Fruit fly (Drosophila melanogaster) whole organism, wandering third instar larva: ENCODE results near the gene roq.

Source experiments
- Abd-B ChIP-seq: fragments of >200 bp; optimal IDR thresholded peaks from 2 replicates; lab custom pipeline; 2017; ENCODE audit warnings: missing biosample characterization, missing genetic modification characterization
- CG32264 ChIP-seq: fragments of 200-800 bp; sonication (Bioruptor generic); optimal IDR thresholded peaks from 2 replicates; lab custom pipeline; 2016; ENCODE audit warnings: missing biosample characterization, missing genetic modification characterization
- CG9705 ChIP-seq: fragments of 200-800 bp; sonication (Bioruptor generic); optimal IDR thresholded peaks from 2 replicates; lab custom pipeline; 2018; ENCODE audit warnings: missing biosample characterization, mild to moderate bottlenecking, missing genetic modification characterization
- CrebA ChIP-seq: fragments of 200-800 bp; sonication (Bioruptor generic); optimal IDR thresholded peaks from 2 replicates; lab custom pipeline; 2016; ENCODE audit warnings: missing biosample characterization, mild to moderate bottlenecking, missing genetic modification characterization, borderline replicate concordance
- Dif ChIP-seq: fragments of 200-275, 200-300 bp; sonication (Bioruptor generic); optimal IDR thresholded peaks from 2 replicates; lab custom pipeline; 2018; ENCODE audit warnings: missing biosample characterization, missing genetic modification characterization; ENCODE audit not compliant: partially characterized antibody
- GATAd ChIP-seq: sonication (Bioruptor generic); optimal IDR thresholded peaks from 2 replicates; lab custom pipeline; 2016; ENCODE audit warnings: missing biosample characterization, missing genetic modification characterization
- HLH106 ChIP-seq: fragments of 200-800 bp; optimal IDR thresholded peaks from 3 replicates; lab custom pipeline; 2019; ENCODE audit warnings: missing biosample characterization, mild to moderate bottlenecking, missing genetic modification characterization, moderate library complexity
- Hr78 ChIP-seq: fragments of >200 bp; optimal IDR thresholded peaks from 2 replicates; lab custom pipeline; 2017; ENCODE audit warnings: missing biosample characterization, missing genetic modification characterization
- Jra ChIP-seq: sonication (Bioruptor generic); optimal IDR thresholded peaks from 2 replicates; lab custom pipeline; 2016; ENCODE audit warnings: missing biosample characterization, missing genetic modification characterization
- Mio ChIP-seq: sonication (Bioruptor generic); optimal IDR thresholded peaks from 2 replicates; lab custom pipeline; 2016; ENCODE audit warnings: missing biosample characterization, missing genetic modification characterization
- N ChIP-seq: fragments of >200 bp; optimal IDR thresholded peaks from 2 replicates; lab custom pipeline; 2018; ENCODE audit warnings: missing biosample characterization, missing external identifiers, missing genetic modification characterization
- OdsH ChIP-seq: fragments of 200-800 bp; sonication (Bioruptor generic); optimal IDR thresholded peaks from 2 replicates; lab custom pipeline; 2016; ENCODE audit warnings: missing biosample characterization, mild to moderate bottlenecking, missing genetic modification characterization
- Rel ChIP-seq, 2 experiments: fragments of 200-800 bp; sonication (Bioruptor generic) in 1 of 2; optimal IDR thresholded peaks; 2 replicates in 1 of 2; 3 replicates in 1 of 2; lab custom pipeline; 2016 to 2019; ENCODE audit warnings: mild to moderate bottlenecking in 2 of 2, missing biosample characterization in 2 of 2, missing genetic modification characterization in 2 of 2, moderate library complexity in 1 of 2
- Sp1 ChIP-seq: fragments of 200-800 bp; sonication (Bioruptor generic); optimal IDR thresholded peaks from 3 replicates; lab custom pipeline; 2019; ENCODE audit warnings: missing biosample characterization, mild to moderate bottlenecking, missing genetic modification characterization, moderate library complexity
- br ChIP-seq: fragments of 200-800 bp; sonication (Bioruptor generic); optimal IDR thresholded peaks from 2 replicates; lab custom pipeline; 2016; ENCODE audit warnings: missing biosample characterization, missing genetic modification characterization
- brk ChIP-seq: fragments of 200-800 bp; sonication (Bioruptor generic); optimal IDR thresholded peaks from 2 replicates; lab custom pipeline; 2016; ENCODE audit warnings: missing biosample characterization, mild to moderate bottlenecking, missing genetic modification characterization
- dl ChIP-seq, 2 experiments: fragments of 175-275, 200-275 bp in 1 of 2; fragments of 200-275 bp in 1 of 2; sonication (Bioruptor generic); optimal IDR thresholded peaks; lab custom pipeline; 2018; ENCODE audit warnings: mild to moderate bottlenecking in 2 of 2, missing biosample characterization in 2 of 2, missing genetic modification characterization in 2 of 2, moderate library complexity in 2 of 2; ENCODE audit not compliant: partially characterized antibody in 2 of 2, insufficient read depth in 1 of 2
- dmrt93B ChIP-seq: fragments of 200-800 bp; sonication (Bioruptor generic); optimal IDR thresholded peaks from 2 replicates; lab custom pipeline; 2018; ENCODE audit warnings: missing biosample characterization, mild to moderate bottlenecking, missing genetic modification characterization
- dsf ChIP-seq: sonication (Bioruptor generic); optimal IDR thresholded peaks from 2 replicates; lab custom pipeline; 2016; ENCODE audit warnings: missing biosample characterization, missing genetic modification characterization, borderline replicate concordance
- foxo ChIP-seq, 2 experiments: fragments of 200-800 bp; sonication (Bioruptor generic); optimal IDR thresholded peaks; 2 replicates in 1 of 2; 3 replicates in 1 of 2; lab custom pipeline; 2016 to 2017; ENCODE audit warnings: missing biosample characterization in 2 of 2, missing genetic modification characterization in 2 of 2
- fru ChIP-seq: fragments of 200-800 bp; sonication (Bioruptor generic); optimal IDR thresholded peaks from 3 replicates; lab custom pipeline; 2016; ENCODE audit warnings: missing biosample characterization, mild to moderate bottlenecking, missing genetic modification characterization
- h ChIP-seq: fragments of 200-800 bp; sonication (Bioruptor generic); optimal IDR thresholded peaks from 3 replicates; lab custom pipeline; 2016; ENCODE audit warnings: missing biosample characterization, mild to moderate bottlenecking, missing genetic modification characterization
- pan ChIP-seq: fragments of >200 bp; optimal IDR thresholded peaks from 2 replicates; lab custom pipeline; 2017
- rgr ChIP-seq: fragments of 200-800 bp; sonication (Bioruptor generic); optimal IDR thresholded peaks from 3 replicates; lab custom pipeline; 2016; ENCODE audit warnings: missing biosample characterization, mild to moderate bottlenecking, missing genetic modification characterization
- sage ChIP-seq: fragments of 200-800 bp; sonication (Bioruptor generic); optimal IDR thresholded peaks from 2 replicates; lab custom pipeline; 2016; ENCODE audit warnings: missing biosample characterization, mild to moderate bottlenecking, missing genetic modification characterization
- sv ChIP-seq: fragments of 200-800 bp; sonication (Bioruptor generic); optimal IDR thresholded peaks from 3 replicates; lab custom pipeline; 2016; ENCODE audit warnings: missing biosample characterization, missing genetic modification characterization
- tai ChIP-seq: sonication (Bioruptor generic); optimal IDR thresholded peaks from 2 replicates; lab custom pipeline; 2016; ENCODE audit warnings: missing biosample characterization, missing genetic modification characterization
- woc ChIP-seq: sonication (Bioruptor generic); optimal IDR thresholded peaks from 2 replicates; lab custom pipeline; 2016; ENCODE audit warnings: missing biosample characterization, mild to moderate bottlenecking, missing genetic modification characterization

Gene roq

dm6 chr3L:16333013-16333412 lies 45.4 kb downstream of the roq start, which contains the start of gene CG13056:
CG13056 (plus strand) TSS chr3L:16333313.
- no peak for TF ChIP-seq sage (GFP tag; lab: Kevin White, UChicago)
- no peak for TF ChIP-seq Jra (GFP tag; lab: Kevin White, UChicago)
- TF ChIP-seq CG32264 (GFP tag; lab: Kevin White, UChicago) = no peak
- no peak for TF ChIP-seq br (GFP tag; lab: Kevin White, UChicago)
- TF ChIP-seq OdsH = no peak
- TF ChIP-seq dmrt93B (GFP tag; lab: Kevin White, UChicago) = no peak
- TF ChIP-seq tai (GFP tag; lab: Kevin White, UChicago) = no peak
- no peak for TF ChIP-seq brk (GFP tag; lab: Kevin White, UChicago)
- no peak for TF ChIP-seq Mio
- no peak for TF ChIP-seq Hr78 (GFP tag; lab: Kevin White, UChicago)
- no peak for TF ChIP-seq Abd-B (GFP tag; lab: Kevin White, UChicago)
- no peak for TF ChIP-seq fru (GFP tag; lab: Kevin White, UChicago)
- no peak for TF ChIP-seq HLH106 (tag; lab: Kevin White, UChicago)
- no peak for TF ChIP-seq woc

- TF ChIP-seq CrebA (no peak), Rel (GFP tag; optimal IDR thresholded peaks at IDR 0.05; lab: Kevin White, UChicago) (no peak), Rel (tag; optimal IDR thresholded peaks at IDR 0.05; lab: Kevin White, UChicago) (no peak), Mio (no peak), tai (GFP tag; lab: Kevin White, UChicago) (no peak), h (GFP tag; lab: Kevin White, UChicago) (no peak), CG9705 (GFP tag; lab: Kevin White, UChicago) (no peak), br (GFP tag; lab: Kevin White, UChicago) (no peak), brk (GFP tag; lab: Kevin White, UChicago) (no peak), N (no peak), Sp1 (GFP tag; lab: Kevin White, UChicago) (no peak), dsf (no peak), rgr (GFP tag; lab: Kevin White, UChicago) (no peak), Dif (GFP tag; lab: Kevin White, UChicago) (no peak), dmrt93B (GFP tag; lab: Kevin White, UChicago) (no peak)
Measured at dm6 chr3L:16331633-16332032, 46.7 kb downstream of the roq start, which contains the start of gene retinin. retinin (plus strand) TSS chr3L:16331933.

DNA sequence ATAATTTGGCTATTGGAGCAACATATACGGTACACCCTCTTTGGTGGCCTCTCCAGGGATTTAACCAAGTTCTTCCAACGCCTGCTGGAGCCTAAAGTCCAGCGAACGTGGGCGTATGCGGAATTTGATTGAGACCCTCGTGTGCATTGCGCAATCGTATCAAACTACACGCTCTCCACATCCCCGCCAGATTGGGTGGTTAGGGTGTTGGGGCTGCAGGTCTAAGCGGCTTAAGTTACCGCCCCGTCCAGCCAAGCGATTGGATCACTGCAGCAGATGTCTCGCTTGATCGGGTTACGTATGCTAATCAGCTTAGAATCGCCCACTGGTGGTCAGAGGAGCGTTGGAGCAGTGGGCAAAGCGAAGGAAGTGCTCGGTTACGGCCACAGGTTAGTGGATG lies 47.6 kb downstream of the roq start, which contains the start of gene CG33060:
TSS of gene CG33060 (plus strand) at position 301 of the 400 bp plus-strand sequence.
- TF ChIP-seq woc (no peak), Dif (GFP tag; lab: Kevin White, UChicago) (no peak), dsf (no peak), dl (GFP tag; optimal IDR thresholded peaks at IDR 0.05; lab: Kevin White, UChicago; ENCODE audit: insufficient read depth in 1 of 2, partially characterized antibody in 2 of 2) (no peak), N (no peak)

DNA sequence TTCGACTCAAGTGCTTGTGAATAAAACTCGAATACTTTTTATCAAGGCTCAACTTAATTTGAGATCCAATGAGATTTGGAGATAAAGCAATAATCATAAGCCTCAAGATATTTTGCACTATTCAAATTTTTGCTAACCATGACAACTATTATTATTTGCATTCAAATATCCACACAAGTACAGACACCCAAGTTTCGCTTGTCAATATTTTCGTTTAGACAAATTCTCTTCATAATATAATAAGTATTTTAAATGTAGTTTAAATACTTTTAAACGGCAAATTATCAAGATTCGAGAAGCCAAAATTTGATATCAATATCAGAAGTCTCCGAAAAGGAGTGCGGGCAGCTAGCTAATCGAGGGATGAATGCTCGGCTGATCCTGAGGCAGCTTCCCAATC lies 48.9 kb downstream of the roq start, which contains the start of gene CG33061:
TSS of gene CG33061 (plus strand) at position 301 of the 400 bp plus-strand sequence.
- TF ChIP-seq CG9705 (GFP tag; lab: Kevin White, UChicago) (no peak), pan (lab: Kevin White, UChicago) (no peak), sage (GFP tag; lab: Kevin White, UChicago) (no peak), foxo (GFP tag; optimal IDR thresholded peaks at IDR 0.05; lab: Kevin White, UChicago) (no peak), h (GFP tag; lab: Kevin White, UChicago) (no peak), Jra (GFP tag; lab: Kevin White, UChicago) (no peak)

DNA sequence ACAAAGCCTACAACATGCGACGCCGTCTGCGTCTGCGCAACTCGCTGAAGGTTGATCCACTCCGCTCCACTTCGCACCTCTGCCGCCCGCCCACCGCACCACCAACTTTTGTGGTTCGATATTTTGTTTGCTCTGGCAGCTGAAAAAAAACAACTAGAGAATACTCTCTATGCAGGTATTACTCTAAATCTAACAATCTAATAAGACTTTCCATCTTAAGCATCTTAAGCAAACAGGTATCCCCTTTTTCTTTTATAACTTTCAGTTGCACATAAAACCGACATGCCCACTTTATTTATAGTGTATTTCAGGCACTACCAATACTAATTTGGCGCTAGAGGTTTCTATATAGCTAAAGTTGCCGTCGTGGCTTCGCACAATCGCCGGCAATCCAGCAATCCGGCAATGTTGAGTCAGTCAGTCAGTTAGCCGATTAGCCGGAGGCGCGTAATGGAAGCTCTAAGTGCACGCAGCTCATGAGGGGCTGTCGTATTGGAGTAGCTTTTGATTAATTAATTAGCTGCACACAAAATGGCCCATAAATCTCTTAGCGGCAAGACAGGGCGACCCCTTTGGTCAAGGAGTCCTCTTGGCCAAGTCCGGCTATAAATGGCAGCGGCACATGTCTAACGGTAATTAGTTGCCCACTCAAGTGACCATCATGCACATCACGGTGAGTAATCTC lies 50.0 kb downstream of the roq start, which contains the start of gene CG13058:
TSS of gene CG13058 (plus strand) at position 635 of the 685 bp plus-strand sequence.
- TF ChIP-seq sv (peak; percentile 50), brk (GFP tag; lab: Kevin White, UChicago) (no peak)

DNA sequence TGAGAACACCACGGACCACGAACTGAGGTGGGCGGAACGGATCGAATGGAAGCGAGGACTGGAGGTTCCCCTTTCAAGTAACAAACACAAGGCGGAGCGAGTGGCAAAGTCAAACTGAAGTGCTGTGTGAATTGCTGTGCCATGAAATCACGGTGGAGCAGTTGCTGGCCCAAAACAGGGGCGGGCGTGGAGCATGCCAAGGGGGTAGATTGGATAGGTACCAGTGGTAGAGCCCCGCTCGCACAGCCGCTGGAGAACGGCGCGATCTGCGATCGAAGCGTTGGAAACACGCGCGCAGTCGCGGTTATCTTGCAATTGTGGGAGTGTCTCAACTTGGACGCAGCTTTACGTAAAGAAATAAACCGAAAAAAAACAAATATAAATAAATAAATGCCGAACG lies 50.6 kb downstream of the roq start, which contains the start of gene CG13038:
TSS of gene CG13038 (minus strand) at position 118 of the 400 bp plus-strand sequence.
- no peak for TF ChIP-seq GATAd (GFP tag; lab: Kevin White, UChicago)
- peak; percentile 8 for TF ChIP-seq h (GFP tag; lab: Kevin White, UChicago)
- TF ChIP-seq fru (GFP tag; lab: Kevin White, UChicago) = peak; percentile 7
